Fruit fly (Drosophila melanogaster) whole organism, prepupa: ENCODE data around the gene mirr.

Experiments
- Blimp-1 ChIP-seq: fragments of 200-800 bp; sonication (Bioruptor generic); optimal IDR thresholded peaks from 3 replicates; lab custom pipeline; 2017; ENCODE audit warnings: missing biosample characterization, missing genetic modification characterization, mild to moderate bottlenecking, moderate library complexity, missing genetic modification reagents
- CG11294 ChIP-seq: fragments of 200-800 bp; sonication (Bioruptor generic); IDR thresholded peaks from 2 replicates; pipeline ENCODE4 v1.3.6; 2022; ENCODE audit warnings: missing biosample characterization, missing genetic modification characterization
- CG11902 ChIP-seq: fragments of 200-800 bp; sonication (Bioruptor generic); optimal IDR thresholded peaks from 3 replicates; lab custom pipeline; 2016; ENCODE audit warnings: missing biosample characterization, missing genetic modification characterization
- CG15336 ChIP-seq: fragments of 200-800 bp; sonication (Bioruptor generic); IDR thresholded peaks from 2 replicates; pipeline ENCODE4 v1.3.6; 2022; ENCODE audit warnings: missing biosample characterization, missing genetic modification characterization
- CG16779 ChIP-seq: fragments of 200-800 bp; sonication (Bioruptor generic); optimal IDR thresholded peaks from 3 replicates; lab custom pipeline; 2017; ENCODE audit warnings: missing biosample characterization, mild to moderate bottlenecking, missing genetic modification characterization
- CG3032 ChIP-seq: fragments of 200-800 bp; optimal IDR thresholded peaks from 2 replicates; lab custom pipeline; 2019; ENCODE audit warnings: missing biosample characterization, mild to moderate bottlenecking, missing genetic modification characterization, moderate library complexity
- CG32006 ChIP-seq: fragments of 200-800 bp; sonication (Bioruptor generic); optimal IDR thresholded peaks from 3 replicates; lab custom pipeline; 2017; ENCODE audit warnings: missing biosample characterization, mild to moderate bottlenecking, missing genetic modification characterization
- CG34406 ChIP-seq: fragments of 200-800 bp; sonication (Bioruptor generic); optimal IDR thresholded peaks from 3 replicates; lab custom pipeline; 2016; ENCODE audit warnings: missing biosample characterization, missing genetic modification characterization
- CG4318 ChIP-seq: fragments of 200-800 bp; sonication (Bioruptor generic); optimal IDR thresholded peaks from 3 replicates; lab custom pipeline; 2017; ENCODE audit warnings: missing biosample characterization, mild to moderate bottlenecking, missing genetic modification characterization
- CG6163 ChIP-seq: fragments of 200-800 bp; sonication (Bioruptor generic); IDR thresholded peaks from 3 replicates; pipeline ENCODE4 v1.3.6; 2022; ENCODE audit warnings: missing biosample characterization, missing genetic modification characterization
- CG6276 ChIP-seq: fragments of 200-800 bp; sonication (Bioruptor generic); optimal IDR thresholded peaks from 2 replicates; lab custom pipeline; 2017; ENCODE audit warnings: missing biosample characterization, mild to moderate bottlenecking, missing genetic modification characterization
- CG6808 ChIP-seq: fragments of 200-800 bp; sonication (Bioruptor generic); optimal IDR thresholded peaks from 3 replicates; lab custom pipeline; 2017; ENCODE audit warnings: missing biosample characterization, missing genetic modification characterization, mild to moderate bottlenecking, moderate library complexity, missing genetic modification reagents
- CG7368 ChIP-seq: fragments of 200-800 bp; sonication (Bioruptor generic); optimal IDR thresholded peaks from 3 replicates; lab custom pipeline; 2016; ENCODE audit warnings: missing biosample characterization, missing genetic modification characterization
- CG8119 ChIP-seq: fragments of 200-800 bp; sonication (Bioruptor generic); IDR thresholded peaks from 3 replicates; pipeline ENCODE4 v1.3.6; 2022; ENCODE audit warnings: missing biosample characterization, missing genetic modification characterization
- Eip75B ChIP-seq: fragments of 200-800 bp; sonication (Bioruptor generic); optimal IDR thresholded peaks from 3 replicates; lab custom pipeline; 2016; ENCODE audit warnings: missing biosample characterization, missing genetic modification characterization
- Eip78C ChIP-seq: fragments of 200-800 bp; sonication (Bioruptor generic); peaks from one replicate; lab custom pipeline; 2016; ENCODE audit warnings: missing biosample characterization, missing genetic modification characterization
- Ets96B ChIP-seq: fragments of 200-800 bp; optimal IDR thresholded peaks from 2 replicates; lab custom pipeline; 2019; ENCODE audit warnings: missing biosample characterization, mild to moderate bottlenecking, missing genetic modification characterization, moderate library complexity
- Gug ChIP-seq: fragments of 200-800 bp; sonication (Bioruptor generic); IDR thresholded peaks from 2 replicates; pipeline ENCODE4 v1.3.6; 2022; ENCODE audit warnings: missing biosample characterization, missing genetic modification characterization
- Hr38 ChIP-seq: sonication (Bioruptor generic); optimal IDR thresholded peaks from 2 replicates; lab custom pipeline; 2016; ENCODE audit warnings: missing biosample characterization, missing genetic modification characterization
- Hr4 ChIP-seq: fragments of 200-800 bp; sonication (Bioruptor generic); optimal IDR thresholded peaks from 3 replicates; lab custom pipeline; 2016; ENCODE audit warnings: missing biosample characterization, missing genetic modification characterization
- Lpt ChIP-seq: fragments of 200-800 bp; sonication (Bioruptor generic); optimal IDR thresholded peaks from 3 replicates; lab custom pipeline; 2016; ENCODE audit warnings: missing biosample characterization, missing genetic modification characterization
- Met ChIP-seq: fragments of 200-800 bp; sonication (Bioruptor generic); optimal IDR thresholded peaks from 3 replicates; lab custom pipeline; 2016; ENCODE audit warnings: missing biosample characterization, missing genetic modification characterization
- OdsH ChIP-seq: fragments of 200-800 bp; sonication (Bioruptor generic); optimal IDR thresholded peaks from 3 replicates; lab custom pipeline; 2016; ENCODE audit warnings: missing biosample characterization, missing genetic modification characterization
- Smox ChIP-seq: fragments of 200-800 bp; sonication (Bioruptor generic); optimal IDR thresholded peaks from 3 replicates; lab custom pipeline; 2016; ENCODE audit warnings: missing biosample characterization, missing genetic modification characterization
- Sox102F ChIP-seq: fragments of 200-800 bp; sonication (Bioruptor generic); optimal IDR thresholded peaks from 2 replicates; lab custom pipeline; 2016; ENCODE audit warnings: missing biosample characterization, mild to moderate bottlenecking, missing genetic modification characterization
- acj6 ChIP-seq: fragments of 200-800 bp; sonication (Bioruptor generic); optimal IDR thresholded peaks from 3 replicates; lab custom pipeline; 2016; ENCODE audit warnings: missing biosample characterization, missing genetic modification characterization
- dac ChIP-seq: fragments of 200-800 bp; sonication (Bioruptor generic); optimal IDR thresholded peaks from 2 replicates; lab custom pipeline; 2017; ENCODE audit warnings: missing biosample characterization, mild to moderate bottlenecking, missing genetic modification characterization
- dsx ChIP-seq: fragments of 200-800 bp; optimal IDR thresholded peaks from 3 replicates; lab custom pipeline; 2019; ENCODE audit warnings: missing biosample characterization, mild to moderate bottlenecking, missing genetic modification characterization, moderate library complexity; ENCODE audit not compliant: poor library complexity, severe bottlenecking
- fd85E ChIP-seq: fragments of 200-800 bp; sonication (Bioruptor generic); optimal IDR thresholded peaks from 3 replicates; lab custom pipeline; 2016; ENCODE audit warnings: missing biosample characterization, missing genetic modification characterization
- fkh ChIP-seq: fragments of 200-800 bp; sonication (Bioruptor generic); optimal IDR thresholded peaks from 3 replicates; lab custom pipeline; 2017; ENCODE audit warnings: missing biosample characterization, mild to moderate bottlenecking, missing genetic modification characterization, moderate library complexity
- pdm3 ChIP-seq: fragments of 200-800 bp; sonication (Bioruptor generic); optimal IDR thresholded peaks from 3 replicates; lab custom pipeline; 2016; ENCODE audit warnings: missing biosample characterization, missing genetic modification characterization
- salr ChIP-seq, 2 experiments: fragments of 200-800 bp; sonication (Bioruptor generic); optimal IDR thresholded peaks; 3 replicates each; lab custom pipeline; 2016 to 2018; ENCODE audit warnings: missing biosample characterization in 2 of 2, missing genetic modification characterization in 2 of 2, mild to moderate bottlenecking in 1 of 2
- topi ChIP-seq: fragments of 200-800 bp; sonication (Bioruptor generic); optimal IDR thresholded peaks from 3 replicates; lab custom pipeline; 2016; ENCODE audit warnings: missing biosample characterization, missing genetic modification characterization

The mirr gene

dm6 chr3L:12692561-12692880 is 918 bp upstream of the mirr start:
- TF ChIP-seq CG11294: no peak
- no peak for TF ChIP-seq CG8119 (GFP tag; lab: Robert Waterston, UW)
- no peak for TF ChIP-seq Lpt
- TF ChIP-seq pdm3 (GFP tag; lab: Kevin White, UChicago): no peak
- no peak for TF ChIP-seq CG4318 (GFP tag; lab: Kevin White, UChicago)
- TF ChIP-seq dac: no peak

- TF ChIP-seq Hr4 (GFP tag; lab: Kevin White, UChicago) (no peak), CG4318 (GFP tag; lab: Kevin White, UChicago) (no peak), OdsH (GFP tag; lab: Kevin White, UChicago) (no peak), CG16779 (tag; lab: Kevin White, UChicago) (no peak), Eip75B (GFP tag; lab: Kevin White, UChicago) (no peak), CG34406 (GFP tag; lab: Kevin White, UChicago) (no peak), Ets96B (no peak), Gug (GFP tag; lab: Robert Waterston, UW) (no peak), Eip78C (GFP tag; lab: Kevin White, UChicago) (peak; percentile 35), Lpt (no peak), dsx (GFP tag; lab: Kevin White, UChicago) (peak; percentile 56), CG7368 (GFP tag; lab: Kevin White, UChicago) (no peak), Met (GFP tag; lab: Kevin White, UChicago) (no peak), topi (GFP tag; lab: Kevin White, UChicago) (no peak), CG6808 (GFP tag; lab: Kevin White, UChicago) (no peak), CG11902 (GFP tag; lab: Kevin White, UChicago) (no peak), CG6163 (GFP tag; lab: Robert Waterston, UW) (no peak)
These were observed 1.4 kb downstream of the mirr start for dm6 chr3L:12694539-12695525.

dm6 chr3L:12695695-12696094 is 2.3 kb downstream of the mirr start:
- no peak for TF ChIP-seq salr (GFP tag; optimal IDR thresholded peaks at IDR 0.05; lab: Kevin White, UChicago)
- TF ChIP-seq fkh (GFP tag; lab: Kevin White, UChicago): peak; percentile 22

- TF ChIP-seq Smox (GFP tag; lab: Kevin White, UChicago) (no peak), fd85E (GFP tag; lab: Kevin White, UChicago) (no peak), CG3032 (tag; lab: Kevin White, UChicago) (no peak), Eip75B (GFP tag; lab: Kevin White, UChicago) (no peak), CG15336 (no peak), Sox102F (GFP tag; lab: Kevin White, UChicago) (no peak), Ets96B (no peak), CG6276 (GFP tag; lab: Kevin White, UChicago) (no peak), acj6 (GFP tag; lab: Kevin White, UChicago) (no peak), Blimp-1 (no peak), CG34406 (GFP tag; lab: Kevin White, UChicago) (no peak), CG8119 (GFP tag; lab: Robert Waterston, UW) (no peak), CG6808 (GFP tag; lab: Kevin White, UChicago) (no peak), CG32006 (GFP tag; lab: Kevin White, UChicago) (no peak), Hr38 (GFP tag; lab: Kevin White, UChicago) (no peak)
- TF ChIP-seq, all 60 proteins: peak for 0
These were observed 3.1 kb downstream of the mirr start for dm6 chr3L:12696503-12696902.
